Worm (Caenorhabditis elegans): ENCODE results near the gene EGAP1.1.

EGAP1.1 gene

ce11 chrIII:5938790-5939452 is 1.9 kb upstream of the EGAP1.1 start:
- TF ChIP-seq B0019.2 (GFP tag; conservative IDR thresholded peaks at IDR 0.05) (peak; percentile 74), ceh-79 (tag; optimal IDR thresholded peaks at IDR 0.05) (no peak), egrh-3 (GFP tag; IDR thresholded peaks at IDR 0.05) (peak; percentile 35; the same call in 1 of the 2 replicates), unc-62 (GFP tag; optimal IDR thresholded peaks at IDR 0.05) (peak; percentile 87), lin-35 (GFP tag; optimal IDR thresholded peaks at IDR 0.05) (peak in 1 of 3 experiments; percentile 35), unc-130 (GFP tag; optimal IDR thresholded peaks at IDR 0.05) (peak; percentile 75), C17E4.6 (GFP tag; IDR thresholded peaks at IDR 0.05) (0 out of 2 replicates have a peak, but pooled peaks have one; percentile 29), K12H6.12 (tag; optimal IDR thresholded peaks at IDR 0.05) (no peak), hsf-1 (GFP tag; IDR thresholded peaks at IDR 0.05) (peak; percentile 98), T26A5.8 (tag; optimal IDR thresholded peaks at IDR 0.05) (no peak), hrde-1 (tag; optimal IDR thresholded peaks at IDR 0.05; ENCODE audit: borderline replicate concordance) (peak; percentile 54), aptf-2 (GFP tag; conservative IDR thresholded peaks at IDR 0.05) (no peak), ceh-100 (GFP tag; IDR thresholded peaks at IDR 0.05) (no peak), akir-1 (GFP tag; optimal IDR thresholded peaks at IDR 0.05) (no peak), ZK185.1 (tag; optimal IDR thresholded peaks at IDR 0.05; ENCODE audit: poor library complexity, severe bottlenecking) (no peak), snpc-4 (GFP tag; optimal IDR thresholded peaks at IDR 0.05) (no peak), snpc-4 (tag; optimal IDR thresholded peaks at IDR 0.05) (peak in 1 of 4 experiments; percentile 34), F52B5.7 (tag; optimal IDR thresholded peaks at IDR 0.05) (no peak), F10E7.11 (tag; optimal IDR thresholded peaks at IDR 0.05) (no peak), Y95B8A.8 (GFP tag; IDR thresholded peaks at IDR 0.05) (peak; percentile 89), somi-1 (GFP tag; optimal IDR thresholded peaks at IDR 0.05) (no peak), madf-3 (GFP tag; IDR thresholded peaks at IDR 0.05) (peak; percentile 96), hmg-1.2 (GFP tag; IDR thresholded peaks at IDR 0.05) (peak; percentile 37; the same call in 1 of the 2 replicates), T07F8.4 (tag; optimal IDR thresholded peaks at IDR 0.05) (peak; percentile 13), ztf-26 (tag; optimal IDR thresholded peaks at IDR 0.05) (no peak), mcd-1 (GFP tag; IDR thresholded peaks at IDR 0.05) (peak; percentile 43; the same call in 1 of the 2 replicates), Y53G8AR.9 (GFP tag; conservative IDR thresholded peaks at IDR 0.05) (0 out of 2 replicates have a peak, but pooled peaks have one; percentile 14), nfya-1 (tag; optimal IDR thresholded peaks at IDR 0.05; ENCODE audit: borderline replicate concordance, insufficient read depth) (no peak), dpl-1 (GFP tag; optimal IDR thresholded peaks at IDR 0.05) (peak; percentile 75), ceh-58 (GFP tag; IDR thresholded peaks at IDR 0.05) (no peak), egl-18 (GFP tag; IDR thresholded peaks at IDR 0.05) (no peak), xnd-1 (tag; optimal IDR thresholded peaks at IDR 0.05) (peak; percentile 86), lsl-1 (GFP tag; optimal IDR thresholded peaks at IDR 0.05) (peak; percentile 89), athp-1 (tag; optimal IDR thresholded peaks at IDR 0.05) (peak; percentile 10), F49E8.2 (tag; optimal IDR thresholded peaks at IDR 0.05; ENCODE audit: insufficient read depth) (peak; percentile 52), madf-6 (GFP tag; IDR thresholded peaks at IDR 0.05) (peak; percentile 95; the same call in 1 of the 2 replicates), fkh-3 (tag; optimal IDR thresholded peaks at IDR 0.05) (no peak), him-1 (tag; optimal IDR thresholded peaks at IDR 0.05) (peak; percentile 22), ceh-40 (GFP tag; IDR thresholded peaks at IDR 0.05) (no peak), zfh-2 (GFP tag; conservative IDR thresholded peaks at IDR 0.05) (no peak), dox-1 (GFP tag; IDR thresholded peaks at IDR 0.05) (peak; percentile 77), tbp1 (GFP tag; optimal IDR thresholded peaks at IDR 0.05) (no peak), D2030.7 (GFP tag; IDR thresholded peaks at IDR 0.05) (peak; percentile 88), tlf-1 (GFP tag; optimal IDR thresholded peaks at IDR 0.05) (peak; percentile 70), B0336.3 (GFP tag; IDR thresholded peaks at IDR 0.05) (peak; percentile 44), ekl-4 (GFP tag; IDR thresholded peaks at IDR 0.05) (peak; percentile 60), lin-40 (tag; optimal IDR thresholded peaks at IDR 0.05) (no peak)
